Worm (Caenorhabditis elegans) whole organism, L1 larva: ENCODE data around the gene ptr-25.

Experiments used
- elt-3 ChIP-seq, 6 experiments: fragments of 150-350 bp in 1 of 6; sonication (generic microtip); optimal IDR thresholded peaks; 2 replicates each; lab custom pipeline; 2017 to 2018; ENCODE audit warnings: missing biosample characterization in 6 of 6, missing genetic modification characterization in 6 of 6, inconsistent platforms in 1 of 6
- lsy-2 ChIP-seq, 2 experiments: fragments of 150-350 bp; optimal IDR thresholded peaks; 2 replicates each; lab custom pipeline; 2014; ENCODE audit warnings: missing biosample characterization in 2 of 2, missing genetic modification characterization in 2 of 2
- nhr-12 ChIP-seq: sonication (generic microtip); optimal IDR thresholded peaks from 2 replicates; lab custom pipeline; 2017; ENCODE audit warnings: missing biosample characterization, missing genetic modification characterization
- nhr-19 ChIP-seq: fragments of 200-800 bp; sonication (Bioruptor generic); conservative IDR thresholded peaks from 2 replicates; pipeline ENCODE4 v1.3.6; 2022; ENCODE audit warnings: missing genetic modification characterization, missing compliant biosample characterization
- nhr-90 ChIP-seq: sonication (generic microtip); optimal IDR thresholded peaks from 2 replicates; lab custom pipeline; 2016; ENCODE audit warnings: mild to moderate bottlenecking, missing genetic modification characterization, missing compliant biosample characterization; ENCODE audit not compliant: poor library complexity
- unc-62 ChIP-seq: fragments of 150-350 bp; optimal IDR thresholded peaks from 2 replicates; lab custom pipeline; 2014; ENCODE audit warnings: missing biosample characterization, missing genetic modification reagents, missing genetic modification characterization
- zag-1 ChIP-seq: fragments of 150-350 bp; optimal IDR thresholded peaks from 2 replicates; lab custom pipeline; 2014; ENCODE audit warnings: missing biosample characterization, missing genetic modification characterization

ce11 chrIII:10521219-10521618 is 33.3 kb downstream of the ptr-25 start:
- TF ChIP-seq nhr-90 (tag; lab: Kevin White, UChicago) (no peak), lsy-2 (tag; optimal IDR thresholded peaks at IDR 0.05; lab: Kevin White, UChicago) (no peak), nhr-19 (GFP tag; lab: Robert Waterston, UW) (no peak), elt-3 (tag; optimal IDR thresholded peaks at IDR 0.05; lab: Kevin White, UChicago) (no peak), zag-1 (tag; lab: Kevin White, UChicago) (no peak), nhr-12 (no peak), unc-62 (GFP tag; lab: Kevin White, UChicago) (no peak)
